Fruit fly (Drosophila melanogaster): ENCODE measurements around the gene Hex-A.

Gene Hex-A

DNA sequence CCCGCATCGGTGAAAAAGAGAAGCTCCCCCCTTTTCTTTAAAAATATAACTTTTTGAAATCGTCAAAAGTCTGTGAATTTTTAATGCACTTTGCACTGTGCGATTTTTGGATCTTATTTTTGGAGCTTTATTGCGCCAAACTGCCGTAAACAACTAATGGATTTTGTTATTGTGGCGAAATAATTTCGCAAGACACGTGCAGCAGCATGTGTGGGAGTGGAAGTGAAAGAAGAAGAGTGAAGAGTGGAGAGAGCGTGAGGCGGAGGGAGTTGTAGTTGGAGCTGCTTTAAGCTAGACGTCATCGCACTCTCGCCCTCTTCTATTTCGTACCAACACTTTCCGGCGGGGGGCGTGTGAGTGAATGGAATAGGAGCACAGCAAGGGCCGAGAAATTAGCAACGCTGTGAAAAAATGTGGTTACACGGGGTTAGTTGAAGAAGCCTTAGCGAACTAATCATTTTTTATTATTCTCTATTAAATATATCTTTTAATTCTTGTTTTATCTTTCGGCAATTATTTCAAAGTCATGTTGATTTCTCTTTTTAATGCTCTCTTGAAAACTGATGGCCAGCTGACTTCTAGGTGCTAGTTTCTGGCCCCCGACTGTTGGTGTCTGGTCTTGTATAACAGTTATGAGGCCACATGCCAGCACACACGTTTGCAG is 1.9 kb upstream of the Hex-A start (continued):
- TF ChIP-seq sna (GFP tag; IDR thresholded peaks at IDR 0.05; ENCODE audit: partially characterized antibody) (no peak), CG11504 (tag; optimal IDR thresholded peaks at IDR 0.05) (peak; percentile 95), Blimp-1 (GFP tag; optimal IDR thresholded peaks at IDR 0.05) (peak; percentile 87), dysf (GFP tag; IDR thresholded peaks at IDR 0.05) (peak; percentile 97), E2f2 (GFP tag; IDR thresholded peaks at IDR 0.05) (peak; percentile 75), Rfx (GFP tag; IDR thresholded peaks at IDR 0.05) (peak; percentile 93), CG12942 (GFP tag; optimal IDR thresholded peaks at IDR 0.05) (peak; percentile 82), CTCF (GFP tag; optimal IDR thresholded peaks at IDR 0.05) (peak; percentile 80), Dad (GFP tag; optimal IDR thresholded peaks at IDR 0.05) (peak; percentile 46), schlank (tag; optimal IDR thresholded peaks at IDR 0.05) (peak; percentile 88), CG3407 (GFP tag; optimal IDR thresholded peaks at IDR 0.05) (peak; percentile 89), CG8359 (GFP tag; optimal IDR thresholded peaks at IDR 0.05; ENCODE audit: borderline replicate concordance) (peak; percentile 74), Antp (GFP tag; optimal IDR thresholded peaks at IDR 0.05) (peak; percentile 28), CG8924 (tag; optimal IDR thresholded peaks at IDR 0.05) (peak; percentile 97), NC2β (GFP tag; optimal IDR thresholded peaks at IDR 0.05) (peak; percentile 54), CG6689 (GFP tag; IDR thresholded peaks at IDR 0.05) (peak; percentile 96), croc (GFP tag; conservative IDR thresholded peaks at IDR 0.05) (peak; percentile 91), CG10147 (GFP tag; optimal IDR thresholded peaks at IDR 0.05) (peak; percentile 94), CG8944 (GFP tag; optimal IDR thresholded peaks at IDR 0.05) (peak; percentile 52), Dip3 (GFP tag; optimal IDR thresholded peaks at IDR 0.05) (peak; percentile 70), gce (GFP tag; IDR thresholded peaks at IDR 0.05) (peak; percentile 93), tx (GFP tag; optimal IDR thresholded peaks at IDR 0.05) (peak; percentile 47), repo (GFP tag; optimal IDR thresholded peaks at IDR 0.05) (no peak), cato (GFP tag; optimal IDR thresholded peaks at IDR 0.05; ENCODE audit: borderline replicate concordance) (peak; percentile 84), dm (GFP tag; optimal IDR thresholded peaks at IDR 0.05) (peak; percentile 43), Taf1 (GFP tag; IDR thresholded peaks at IDR 0.05) (peak; percentile 91), Lim3 (GFP tag; IDR thresholded peaks at IDR 0.05) (peak; percentile 78), phol (tag; optimal IDR thresholded peaks at IDR 0.05) (peak; percentile 93), CG14050 (GFP tag; IDR thresholded peaks at IDR 0.05) (peak; percentile 92), sob (GFP tag; IDR thresholded peaks at IDR 0.05) (peak; percentile 94), CHES-1-like (GFP tag; optimal IDR thresholded peaks at IDR 0.05) (peak; percentile 36), HLH54F (GFP tag; optimal IDR thresholded peaks at IDR 0.05) (peak; percentile 56), CG1647 (GFP tag; optimal IDR thresholded peaks at IDR 0.05) (peak; percentile 31), Tbp (GFP tag; optimal IDR thresholded peaks at IDR 0.05) (no peak), CG32532 (GFP tag; IDR thresholded peaks at IDR 0.05) (peak; percentile 96), mam (GFP tag; optimal IDR thresholded peaks at IDR 0.05) (peak; percentile 74), Meics (GFP tag; optimal IDR thresholded peaks at IDR 0.05) (peak; percentile 96), row (GFP tag; IDR thresholded peaks at IDR 0.05) (peak; percentile 97), CG12236 (GFP tag; optimal IDR thresholded peaks at IDR 0.05) (no peak), CG12155 (GFP tag; optimal IDR thresholded peaks at IDR 0.05) (peak; percentile 84), CG11723 (GFP tag; optimal IDR thresholded peaks at IDR 0.05) (peak; percentile 95), CG15479 (GFP tag; optimal IDR thresholded peaks at IDR 0.05) (no peak), BtbVII (GFP tag; optimal IDR thresholded peaks at IDR 0.05) (peak; percentile 95), TFAM (GFP tag; optimal IDR thresholded peaks at IDR 0.05) (peak; percentile 44), sug (tag; optimal IDR thresholded peaks at IDR 0.05) (peak; percentile 93), Sin3A (optimal IDR thresholded peaks at IDR 0.05) (no peak), NFAT (GFP tag; IDR thresholded peaks at IDR 0.05) (peak; percentile 80; the same call in 1 of the 2 replicates), ap (GFP tag; IDR thresholded peaks at IDR 0.05) (peak; percentile 91), CG17328 (GFP tag; IDR thresholded peaks at IDR 0.05) (peak; percentile 90), crc (GFP tag; optimal IDR thresholded peaks at IDR 0.05) (peak; percentile 54), lbe (GFP tag; optimal IDR thresholded peaks at IDR 0.05) (peak; percentile 59), CG16863 (GFP tag; optimal IDR thresholded peaks at IDR 0.05) (peak; percentile 65)

All from whole organism, embryonic.